Worm (Caenorhabditis elegans) whole organism, young adult: ENCODE results near the gene B0280.17.

Experiments used
- B0035.1 ChIP-seq: sonication (generic microtip); optimal IDR thresholded peaks from 2 replicates; lab custom pipeline; 2016; ENCODE audit warnings: missing genetic modification characterization, mild to moderate bottlenecking, missing compliant biosample characterization, missing genotype, missing genetic modification reagents
- F10E7.11 ChIP-seq: sonication (generic microtip); optimal IDR thresholded peaks from 2 replicates; lab custom pipeline; 2017; ENCODE audit warnings: mild to moderate bottlenecking, missing genetic modification characterization, moderate library complexity, missing compliant biosample characterization
- F22D6.2 ChIP-seq: sonication (generic microtip); optimal IDR thresholded peaks from 2 replicates; lab custom pipeline; 2016; ENCODE audit warnings: mild to moderate bottlenecking, missing genetic modification characterization, missing compliant biosample characterization
- F23B12.7 ChIP-seq: sonication (generic microtip); optimal IDR thresholded peaks from 2 replicates; lab custom pipeline; 2017; ENCODE audit warnings: missing genetic modification characterization, mild to moderate bottlenecking, missing compliant biosample characterization, antibody characterized with exemption, moderate library complexity; ENCODE audit not compliant: insufficient read depth
- F33H1.4 ChIP-seq: fragments of 200-800 bp; sonication (Bioruptor generic); IDR thresholded peaks from 2 replicates; pipeline ENCODE4 v1.3.6; 2022; ENCODE audit warnings: missing genetic modification reagents, missing genetic modification characterization, missing compliant biosample characterization
- F55B11.4 ChIP-seq: sonication (generic microtip); optimal IDR thresholded peaks from 2 replicates; lab custom pipeline; 2016; ENCODE audit warnings: missing compliant biosample characterization, missing genetic modification characterization, borderline replicate concordance; ENCODE audit not compliant: insufficient read depth
- K11D2.4 ChIP-seq: fragments of 200-800 bp; sonication (Bioruptor generic); IDR thresholded peaks from 2 replicates; pipeline ENCODE4 v1.3.6; 2022; ENCODE audit warnings: missing genetic modification reagents, missing genetic modification characterization, missing compliant biosample characterization
- T07F8.4 ChIP-seq: sonication (generic microtip); optimal IDR thresholded peaks from 2 replicates; lab custom pipeline; 2016; ENCODE audit warnings: mild to moderate bottlenecking, missing genetic modification characterization, moderate library complexity, missing compliant biosample characterization
- Y53F4B.3 ChIP-seq: fragments of 200-800 bp; sonication (Bioruptor generic); IDR thresholded peaks from 2 replicates; pipeline ENCODE4 v1.3.6; 2022; ENCODE audit warnings: missing genetic modification reagents, missing genetic modification characterization, missing compliant biosample characterization
- akir-1 ChIP-seq: fragments of 200-800 bp; sonication (Bioruptor generic); optimal IDR thresholded peaks from 2 replicates; lab custom pipeline; 2018; ENCODE audit warnings: mild to moderate bottlenecking, missing genetic modification characterization, moderate library complexity, missing compliant biosample characterization
- attf-5 ChIP-seq: fragments of 200-800 bp; sonication (Bioruptor generic); optimal IDR thresholded peaks from 2 replicates; lab custom pipeline; 2018; ENCODE audit warnings: mild to moderate bottlenecking, missing genetic modification characterization, missing compliant biosample characterization
- attf-6 ChIP-seq: fragments of 200-800 bp; sonication (Bioruptor generic); IDR thresholded peaks from 2 replicates; pipeline ENCODE4 v1.3.6; 2022; ENCODE audit warnings: missing genetic modification reagents, missing genetic modification characterization, missing compliant biosample characterization
- bed-2 ChIP-seq: fragments of 200-800 bp; sonication (Bioruptor generic); IDR thresholded peaks from 2 replicates; pipeline ENCODE4 v1.3.6; 2022; ENCODE audit warnings: missing genetic modification reagents, missing genetic modification characterization, missing compliant biosample characterization
- ceh-100 ChIP-seq: fragments of 200-800 bp; sonication (Bioruptor generic); IDR thresholded peaks from 2 replicates; pipeline ENCODE4 v1.3.6; 2022; ENCODE audit warnings: missing genetic modification reagents, missing genetic modification characterization, missing compliant biosample characterization
- ceh-27 ChIP-seq: fragments of 200-800 bp; sonication (Bioruptor generic); optimal IDR thresholded peaks from 2 replicates; lab custom pipeline; 2018; ENCODE audit warnings: mild to moderate bottlenecking, missing genetic modification characterization, moderate library complexity, missing compliant biosample characterization
- efl-1 ChIP-seq: fragments of 150-350 bp; optimal IDR thresholded peaks from 2 replicates; lab custom pipeline; 2014; ENCODE audit warnings: missing biosample characterization, missing genetic modification reagents, missing genetic modification characterization
- egl-44 ChIP-seq: fragments of 200-800 bp; sonication (Bioruptor generic); IDR thresholded peaks from 2 replicates; pipeline ENCODE4 v1.3.6; 2022; ENCODE audit warnings: missing genetic modification reagents, missing genetic modification characterization, missing compliant biosample characterization
- ekl-4 ChIP-seq: fragments of 200-800 bp; sonication (Bioruptor generic); IDR thresholded peaks from 2 replicates; pipeline ENCODE4 v1.3.6; 2022; ENCODE audit warnings: missing genetic modification reagents, missing genetic modification characterization, missing compliant biosample characterization
- ets-4 ChIP-seq: fragments of 200-800 bp; sonication (Bioruptor generic); optimal IDR thresholded peaks from 2 replicates; lab custom pipeline; 2018; ENCODE audit warnings: mild to moderate bottlenecking, missing genetic modification characterization, missing compliant biosample characterization
- hlh-12 ChIP-seq: sonication (generic microtip); optimal IDR thresholded peaks from 2 replicates; lab custom pipeline; 2016; ENCODE audit warnings: missing genetic modification characterization, missing compliant biosample characterization
- let-526 ChIP-seq: fragments of 200-800 bp; sonication (Bioruptor generic); IDR thresholded peaks from 2 replicates; pipeline ENCODE4 v1.3.6; 2022; ENCODE audit warnings: missing genetic modification reagents, missing genetic modification characterization, missing compliant biosample characterization
- lin-26 ChIP-seq: fragments of 200-800 bp; sonication (Bioruptor generic); IDR thresholded peaks from 2 replicates; pipeline ENCODE4 v1.3.6; 2022; ENCODE audit warnings: missing genetic modification reagents, missing genetic modification characterization, missing compliant biosample characterization
- lin-54 ChIP-seq: fragments of 200-800 bp; sonication (Bioruptor generic); optimal IDR thresholded peaks from 2 replicates; lab custom pipeline; 2018; ENCODE audit warnings: mild to moderate bottlenecking, missing genetic modification characterization, missing compliant biosample characterization
- lsl-1 ChIP-seq: fragments of 200-800 bp; sonication (Bioruptor generic); optimal IDR thresholded peaks from 2 replicates; lab custom pipeline; 2018; ENCODE audit warnings: mild to moderate bottlenecking, missing genetic modification characterization, moderate library complexity, missing compliant biosample characterization
- madf-3 ChIP-seq: fragments of 200-800 bp; sonication (Bioruptor generic); IDR thresholded peaks from 2 replicates; pipeline ENCODE4 v1.3.6; 2022; ENCODE audit warnings: missing genetic modification reagents, missing genetic modification characterization, missing compliant biosample characterization
- nhr-120 ChIP-seq: fragments of 200-800 bp; sonication (Bioruptor generic); IDR thresholded peaks from 2 replicates; pipeline ENCODE4 v1.3.6; 2022; ENCODE audit warnings: missing genetic modification characterization, missing compliant biosample characterization
- pha-4 ChIP-seq: fragments of 150-350 bp; sonication (generic microtip); optimal IDR thresholded peaks from 2 replicates; lab custom pipeline; 2014; ENCODE audit warnings: missing biosample characterization, missing genetic modification reagents, missing genetic modification characterization
- sdz-38 ChIP-seq: sonication (generic microtip); optimal IDR thresholded peaks from 2 replicates; lab custom pipeline; 2016; ENCODE audit warnings: missing genotype, missing genetic modification characterization, missing compliant biosample characterization
- snpc-3.4 ChIP-seq: sonication (generic microtip); optimal IDR thresholded peaks from 2 replicates; lab custom pipeline; 2017; ENCODE audit warnings: missing genetic modification characterization, mild to moderate bottlenecking, missing compliant biosample characterization, antibody characterized with exemption, moderate library complexity, missing genotype, missing genetic modification reagents
- snpc-4 ChIP-seq, 5 experiments: fragments of 150-350 bp in 1 of 5; sonication (generic microtip) in 4 of 5; optimal IDR thresholded peaks; 2 replicates each; lab custom pipeline; 2014 to 2018; ENCODE audit warnings: missing genetic modification characterization in 5 of 5, missing biosample characterization in 3 of 5, antibody characterized with exemption in 2 of 5, mild to moderate bottlenecking in 2 of 5, missing compliant biosample characterization in 2 of 5, missing genotype in 2 of 5, moderate library complexity in 2 of 5, missing genetic modification reagents in 1 of 5
- tbx-9 ChIP-seq: sonication (generic microtip); optimal IDR thresholded peaks from 2 replicates; lab custom pipeline; 2016; ENCODE audit warnings: borderline replicate concordance, missing genetic modification characterization, inconsistent platforms, missing compliant biosample characterization
- ztf-3 ChIP-seq: fragments of 200-800 bp; sonication (Bioruptor generic); optimal IDR thresholded peaks from 2 replicates; lab custom pipeline; 2018; ENCODE audit warnings: mild to moderate bottlenecking, missing genetic modification characterization, missing compliant biosample characterization

The B0280.17 gene

DNA sequence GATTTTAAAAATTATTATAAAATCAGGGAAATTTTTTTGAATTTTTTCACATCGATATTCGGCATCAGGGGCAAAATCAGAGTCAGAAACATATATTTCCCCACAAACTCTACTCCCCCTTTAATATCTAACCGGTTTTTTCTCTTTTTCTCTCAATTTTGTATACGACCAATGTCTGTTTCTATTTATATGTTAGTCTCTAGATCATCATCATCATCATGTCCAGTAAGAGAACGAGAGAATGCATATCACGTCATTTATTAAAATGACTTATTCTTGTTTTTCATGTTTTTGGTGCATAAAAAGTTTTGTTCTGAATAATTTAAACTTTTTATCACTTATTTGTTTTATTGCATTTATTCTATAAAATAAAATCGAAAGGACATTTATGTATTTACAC, 16.7 kb upstream of the B0280.17 start:
- TF ChIP-seq snpc-4 (GFP tag; optimal IDR thresholded peaks at IDR 0.05; lab: Kevin White, UChicago) (no peak), snpc-4 (tag; optimal IDR thresholded peaks at IDR 0.05; lab: Kevin White, UChicago) (no peak), Y53F4B.3 (GFP tag; lab: Robert Waterston, UW) (no peak), F55B11.4 (tag; lab: Kevin White, UChicago) (no peak), akir-1 (GFP tag; lab: Kevin White, UChicago) (no peak), sdz-38 (no peak), F10E7.11 (no peak), lin-26 (GFP tag; lab: Robert Waterston, UW) (no peak), K11D2.4 (GFP tag; lab: Robert Waterston, UW) (no peak), ztf-3 (GFP tag; lab: Kevin White, UChicago) (no peak), ets-4 (GFP tag; lab: Kevin White, UChicago) (no peak), snpc-3.4 (tag; lab: Kevin White, UChicago) (no peak), F33H1.4 (no peak), lin-54 (GFP tag; lab: Kevin White, UChicago) (no peak), ceh-100 (GFP tag; lab: Robert Waterston, UW) (no peak), lsl-1 (GFP tag; lab: Kevin White, UChicago) (no peak)

DNA sequence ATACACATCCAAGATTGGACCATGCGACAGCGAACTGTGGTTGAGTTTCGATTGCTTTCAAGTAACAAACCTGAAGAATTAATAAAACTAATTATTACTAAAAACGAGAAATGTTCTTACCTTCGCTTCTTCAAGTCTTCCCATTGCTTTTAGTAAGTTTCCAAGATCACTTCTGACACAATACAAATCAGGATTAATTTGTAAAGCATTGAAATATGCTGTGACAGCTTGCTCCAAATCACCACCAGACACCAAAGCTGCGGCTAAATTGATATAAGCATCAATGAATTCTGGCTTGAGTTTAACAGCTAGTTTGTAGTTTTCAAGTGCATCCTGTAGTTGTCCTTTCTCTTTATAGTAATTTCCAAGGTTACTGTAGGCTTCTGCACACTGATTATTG, 14.2 kb upstream of the B0280.17 start:
- TF ChIP-seq bed-2 (GFP tag; lab: Robert Waterston, UW), result no peak
- TF ChIP-seq let-526 (GFP tag; lab: Robert Waterston, UW), result no peak
- no peak for TF ChIP-seq efl-1
- TF ChIP-seq attf-6 (GFP tag; lab: Robert Waterston, UW), result no peak
- no peak for TF ChIP-seq ceh-27 (GFP tag; lab: Kevin White, UChicago)
- TF ChIP-seq, all 124 proteins: peak for 0

DNA sequence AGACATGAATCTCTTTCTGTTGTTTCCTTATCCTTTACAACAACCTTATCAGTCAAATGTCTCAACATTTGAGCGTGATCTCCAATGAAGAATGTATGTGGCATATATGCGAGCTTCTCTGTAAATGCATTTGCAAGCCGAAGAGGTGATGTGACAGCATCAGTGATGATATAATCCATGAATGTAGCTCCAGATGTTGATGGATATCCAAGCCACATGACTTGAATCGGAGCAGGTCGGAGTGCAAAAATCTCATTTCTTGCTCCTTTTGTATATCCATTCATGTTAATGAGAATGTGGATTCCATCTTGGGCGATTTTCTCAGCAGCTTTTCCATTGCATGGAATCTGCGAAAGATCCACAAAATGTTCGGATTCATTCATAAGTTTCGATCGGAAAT, 12.3 kb upstream of the B0280.17 start:
- TF ChIP-seq T07F8.4 (no peak), attf-5 (no peak), ekl-4 (GFP tag; lab: Robert Waterston, UW) (no peak), F22D6.2 (tag; lab: Kevin White, UChicago) (no peak), ztf-3 (GFP tag; lab: Kevin White, UChicago) (no peak), pha-4 (tag; lab: Kevin White, UChicago) (no peak)

DNA sequence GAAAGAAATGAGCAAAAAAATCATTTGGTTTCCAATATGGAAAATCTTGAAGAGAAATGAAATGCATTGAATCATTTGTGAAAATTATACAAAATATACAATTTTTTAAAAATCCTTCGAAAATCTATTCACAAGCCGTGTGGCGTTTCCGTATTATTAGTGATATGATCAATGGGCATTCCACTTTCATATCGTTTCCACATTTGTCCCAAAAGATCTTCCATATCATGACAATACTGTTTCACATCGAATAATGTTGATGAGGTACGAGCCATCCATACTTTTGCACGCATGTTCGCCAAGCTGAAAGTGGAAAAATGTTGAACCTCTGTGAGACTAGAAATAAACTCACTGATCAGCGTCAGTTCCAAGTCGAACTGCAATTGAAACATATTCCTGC, 10.4 kb upstream of the B0280.17 start:
- TF ChIP-seq madf-3 (0 out of 2 replicates have a peak, but pooled peaks have one; percentile 26), let-526 (GFP tag; lab: Robert Waterston, UW) (no peak)

ce11 chrIII:7144749-7145148, 8.8 kb upstream of the B0280.17 start, which contains the start of gene glr-2:
TSS of gene glr-2 (minus strand) at chrIII:7144959.
- no peak for TF ChIP-seq nhr-120 (GFP tag; lab: Robert Waterston, UW)
- no peak for TF ChIP-seq pha-4 (tag; lab: Kevin White, UChicago)
- TF ChIP-seq tbx-9, result no peak
- TF ChIP-seq F23B12.7 (tag; lab: Kevin White, UChicago), result no peak
- TF ChIP-seq B0035.1 (tag; lab: Kevin White, UChicago), result no peak
- no peak for TF ChIP-seq egl-44 (GFP tag; lab: Robert Waterston, UW)
- TF ChIP-seq hlh-12 (tag; lab: Kevin White, UChicago), result no peak
